Fruit fly (Drosophila melanogaster) whole organism, embryonic: Measurements from ENCODE around the gene Sf3b1.

Source experiments
- B-H1 ChIP-seq: fragments of 200-800 bp; sonication (Bioruptor generic); IDR thresholded peaks from 3 replicates; pipeline ENCODE4 v1.3.6; 2022; ENCODE audit warnings: missing biosample characterization, missing genetic modification characterization
- B-H2 ChIP-seq: fragments of 200-800 bp; sonication (Bioruptor generic); optimal IDR thresholded peaks from 2 replicates; lab custom pipeline; 2018; ENCODE audit warnings: missing biosample characterization, mild to moderate bottlenecking, missing genetic modification characterization
- Bdp1 ChIP-seq: fragments of 200-800 bp; sonication (Bioruptor generic); optimal IDR thresholded peaks from 3 replicates; lab custom pipeline; 2016; ENCODE audit warnings: missing biosample characterization, missing genetic modification characterization
- CG10147 ChIP-seq: fragments of 200-800 bp; sonication (Bioruptor generic); optimal IDR thresholded peaks from 2 replicates; lab custom pipeline; 2019; ENCODE audit warnings: missing biosample characterization, mild to moderate bottlenecking, missing genetic modification characterization, moderate library complexity
- CG1024 ChIP-seq: fragments of 200-800 bp; sonication (Bioruptor generic); IDR thresholded peaks from 2 replicates; pipeline ENCODE4 v1.3.6; 2022; ENCODE audit warnings: missing biosample characterization, missing genetic modification characterization
- CG10462 ChIP-seq: fragments of 200-800 bp; sonication (Bioruptor generic); optimal IDR thresholded peaks from 2 replicates; lab custom pipeline; 2016; ENCODE audit warnings: missing biosample characterization, missing genetic modification characterization
- CG10543 ChIP-seq: fragments of 200-800 bp; sonication (Bioruptor generic); optimal IDR thresholded peaks from 3 replicates; lab custom pipeline; 2017; ENCODE audit warnings: missing biosample characterization, mild to moderate bottlenecking, missing genetic modification characterization, moderate library complexity
- CG10654 ChIP-seq: fragments of 200-800 bp; sonication (Bioruptor generic); optimal IDR thresholded peaks from 2 replicates; lab custom pipeline; 2016; ENCODE audit warnings: missing biosample characterization, missing genetic modification characterization
- CG11696 ChIP-seq: fragments of 200-800 bp; sonication (Bioruptor generic); IDR thresholded peaks from 2 replicates; pipeline ENCODE4 v1.3.6; 2022; ENCODE audit warnings: missing biosample characterization, missing genetic modification characterization
- CG13123 ChIP-seq: fragments of 200-800 bp; sonication (Bioruptor generic); optimal IDR thresholded peaks from 2 replicates; lab custom pipeline; 2016; ENCODE audit warnings: missing biosample characterization, missing genetic modification characterization
- CG15696 ChIP-seq: fragments of 200-800 bp; sonication (Bioruptor generic); optimal IDR thresholded peaks from 2 replicates; lab custom pipeline; 2019; ENCODE audit warnings: missing biosample characterization, mild to moderate bottlenecking, missing genetic modification characterization, moderate library complexity
- CG18599 ChIP-seq: fragments of 200-800 bp; sonication (Bioruptor generic); optimal IDR thresholded peaks from 3 replicates; lab custom pipeline; 2017; ENCODE audit warnings: missing biosample characterization, missing genetic modification characterization, mild to moderate bottlenecking, moderate library complexity, missing genetic modification reagents
- CG2116 ChIP-seq: fragments of 200-800 bp; sonication (Bioruptor generic); optimal IDR thresholded peaks from 3 replicates; lab custom pipeline; 2018; ENCODE audit warnings: missing biosample characterization, mild to moderate bottlenecking, missing genetic modification characterization
- CG32772 ChIP-seq: fragments of 200-800 bp; sonication (Bioruptor generic); IDR thresholded peaks from 2 replicates; pipeline ENCODE4 v1.3.6; 2022; ENCODE audit warnings: missing biosample characterization, missing genetic modification characterization
- CG33557 ChIP-seq: fragments of 200-800 bp; sonication (Bioruptor generic); optimal IDR thresholded peaks from 2 replicates; lab custom pipeline; 2019; ENCODE audit warnings: missing biosample characterization, mild to moderate bottlenecking, missing genetic modification characterization, moderate library complexity
- CG34422 ChIP-seq: fragments of 200-800 bp; sonication (Bioruptor generic); IDR thresholded peaks from 3 replicates; pipeline ENCODE4 v1.3.6; 2022; ENCODE audit warnings: missing biosample characterization, missing genetic modification characterization
- CG3995 ChIP-seq: fragments of 200-800 bp; sonication (Bioruptor generic); optimal IDR thresholded peaks from 3 replicates; lab custom pipeline; 2016; ENCODE audit warnings: missing biosample characterization, missing genetic modification characterization
- CG43689 ChIP-seq: fragments of 200-800 bp; sonication (Bioruptor generic); IDR thresholded peaks from 2 replicates; pipeline ENCODE4 v1.3.6; 2022; ENCODE audit warnings: missing biosample characterization, missing genetic modification characterization
- CG5245 ChIP-seq: fragments of 200-800 bp; sonication (Bioruptor generic); optimal IDR thresholded peaks from 3 replicates; lab custom pipeline; 2016; ENCODE audit warnings: missing biosample characterization, missing genetic modification characterization
- CG8281 ChIP-seq: fragments of 200-800 bp; sonication (Bioruptor generic); optimal IDR thresholded peaks from 2 replicates; lab custom pipeline; 2018; ENCODE audit warnings: missing biosample characterization, mild to moderate bottlenecking, missing genetic modification characterization, moderate library complexity
- CG8478 ChIP-seq: fragments of >200 bp; optimal IDR thresholded peaks from 2 replicates; lab custom pipeline; 2018
- CG9876 ChIP-seq: fragments of 200-800 bp; sonication (Bioruptor generic); optimal IDR thresholded peaks from 2 replicates; lab custom pipeline; 2016; ENCODE audit warnings: missing biosample characterization, missing genetic modification characterization
- Dip2 ChIP-seq: fragments of 200-800 bp; sonication (Bioruptor generic); IDR thresholded peaks from 2 replicates; pipeline ENCODE4 v1.3.6; 2022; ENCODE audit warnings: missing biosample characterization, missing genetic modification characterization
- Ets65A ChIP-seq: fragments of 200-800 bp; sonication (Bioruptor generic); peaks from one replicate; lab custom pipeline; 2016; ENCODE audit warnings: missing biosample characterization, missing genetic modification characterization
- H2.0 ChIP-seq: fragments of 200-800 bp; sonication (Bioruptor generic); IDR thresholded peaks from 2 replicates; pipeline ENCODE4 v1.3.6; 2022; ENCODE audit warnings: missing biosample characterization, missing genetic modification characterization
- HLHmδ ChIP-seq: fragments of 200-800 bp; sonication (Bioruptor generic); optimal IDR thresholded peaks from 2 replicates; lab custom pipeline; 2018; ENCODE audit warnings: missing biosample characterization, mild to moderate bottlenecking, missing genetic modification characterization, moderate library complexity
- Hsf ChIP-seq: fragments of 200-800 bp; sonication (Bioruptor generic); optimal IDR thresholded peaks from 3 replicates; lab custom pipeline; 2016; ENCODE audit warnings: missing biosample characterization, missing genetic modification characterization
- Kr ChIP-seq: fragments of 200-800 bp; sonication (Bioruptor generic); optimal IDR thresholded peaks from 2 replicates; lab custom pipeline; 2017; ENCODE audit warnings: missing biosample characterization, mild to moderate bottlenecking, missing genetic modification characterization
- Lim3 ChIP-seq: fragments of 200-800 bp; sonication (Bioruptor generic); IDR thresholded peaks from 2 replicates; pipeline ENCODE4 v1.3.6; 2022; ENCODE audit warnings: missing biosample characterization, missing genetic modification characterization
- Max ChIP-seq: fragments of 200-800 bp; sonication (Bioruptor generic); optimal IDR thresholded peaks from 2 replicates; lab custom pipeline; 2016; ENCODE audit warnings: missing biosample characterization, mild to moderate bottlenecking, missing genetic modification characterization
- Nf-YA ChIP-seq: fragments of 200-800 bp; sonication (Bioruptor generic); IDR thresholded peaks from 2 replicates; pipeline ENCODE4 v1.3.6; 2022; ENCODE audit warnings: missing biosample characterization, missing genetic modification characterization
- Poxn ChIP-seq: fragments of 200-800 bp; sonication (Bioruptor generic); IDR thresholded peaks from 2 replicates; pipeline ENCODE4 v1.3.6; 2022; ENCODE audit warnings: missing biosample characterization, missing genetic modification characterization
- bcd ChIP-seq: fragments of 200-800 bp; sonication (Bioruptor generic); optimal IDR thresholded peaks from 2 replicates; lab custom pipeline; 2017; ENCODE audit warnings: missing biosample characterization, mild to moderate bottlenecking, missing genetic modification characterization
- bigmax ChIP-seq: fragments of 200-800 bp; sonication (Bioruptor generic); optimal IDR thresholded peaks from 2 replicates; lab custom pipeline; 2018; ENCODE audit warnings: missing biosample characterization, mild to moderate bottlenecking, missing genetic modification characterization
- cwo ChIP-seq: fragments of 200-800 bp; sonication (Bioruptor generic); optimal IDR thresholded peaks from 3 replicates; lab custom pipeline; 2017; ENCODE audit warnings: missing biosample characterization, missing genetic modification characterization, mild to moderate bottlenecking, moderate library complexity, missing genetic modification reagents
- dpn ChIP-seq, 2 experiments: fragments of 200-800 bp; sonication (Bioruptor generic); optimal IDR thresholded peaks; 3 replicates each; lab custom pipeline; 2016; ENCODE audit warnings: missing biosample characterization in 2 of 2, missing genetic modification characterization in 2 of 2
- en ChIP-seq: fragments of 200-800 bp; sonication (Bioruptor generic); optimal IDR thresholded peaks from 2 replicates; lab custom pipeline; 2016; ENCODE audit warnings: missing biosample characterization, missing genetic modification characterization
- esg ChIP-seq: fragments of 200-800 bp; sonication (Bioruptor generic); conservative IDR thresholded peaks from 2 replicates; pipeline ENCODE4 v1.3.6; 2022; ENCODE audit warnings: missing biosample characterization, missing genetic modification characterization
- gcm ChIP-seq: fragments of 200-800 bp; sonication (Bioruptor generic); optimal IDR thresholded peaks from 2 replicates; lab custom pipeline; 2019; ENCODE audit warnings: missing biosample characterization, mild to moderate bottlenecking, missing genetic modification characterization, moderate library complexity
- gsb-n ChIP-seq: fragments of 200-800 bp; sonication (Bioruptor generic); optimal IDR thresholded peaks from 3 replicates; lab custom pipeline; 2018; ENCODE audit warnings: missing biosample characterization, mild to moderate bottlenecking, missing genetic modification characterization
- odd ChIP-seq: fragments of 200-800 bp; sonication (Bioruptor generic); optimal IDR thresholded peaks from 2 replicates; lab custom pipeline; 2017; ENCODE audit warnings: missing biosample characterization, mild to moderate bottlenecking, missing genetic modification characterization
- pros ChIP-seq: fragments of 200-800 bp; sonication (Bioruptor generic); optimal IDR thresholded peaks from 3 replicates; lab custom pipeline; 2019; ENCODE audit warnings: missing biosample characterization, mild to moderate bottlenecking, missing genetic modification characterization, moderate library complexity
- pzg ChIP-seq: fragments of 200-800 bp; sonication (Bioruptor generic); optimal IDR thresholded peaks from 3 replicates; lab custom pipeline; 2018; ENCODE audit warnings: missing biosample characterization, mild to moderate bottlenecking, missing genetic modification characterization, moderate library complexity
- row ChIP-seq: fragments of 200-800 bp; sonication (Bioruptor generic); IDR thresholded peaks from 3 replicates; pipeline ENCODE4 v1.3.6; 2022; ENCODE audit warnings: missing biosample characterization, missing genetic modification characterization
- sens ChIP-seq: fragments of 200-800 bp; sonication (Bioruptor generic); peaks from one replicate; lab custom pipeline; 2016; ENCODE audit warnings: missing biosample characterization, missing genetic modification characterization
- sqz ChIP-seq: fragments of 200-800 bp; sonication (Bioruptor generic); optimal IDR thresholded peaks from 3 replicates; lab custom pipeline; 2018; ENCODE audit warnings: missing biosample characterization, mild to moderate bottlenecking, missing genetic modification characterization
- sr ChIP-seq: fragments of 200-800 bp; sonication (Bioruptor generic); IDR thresholded peaks from 3 replicates; pipeline ENCODE4 v1.3.6; 2022; ENCODE audit warnings: missing biosample characterization, missing genetic modification characterization
- trem ChIP-seq: fragments of 200-800 bp; optimal IDR thresholded peaks from 3 replicates; lab custom pipeline; 2019; ENCODE audit warnings: missing biosample characterization, mild to moderate bottlenecking, missing genetic modification characterization, moderate library complexity
- vnd ChIP-seq: fragments of 200-800 bp; sonication (Bioruptor generic); IDR thresholded peaks from 3 replicates; pipeline ENCODE4 v1.3.6; 2022; ENCODE audit warnings: missing biosample characterization, missing genetic modification characterization; ENCODE audit not compliant: partially characterized antibody
- vvl ChIP-seq: fragments of 200-800 bp; sonication (Bioruptor generic); IDR thresholded peaks from 2 replicates; pipeline ENCODE4 v1.3.6; 2022; ENCODE audit warnings: missing biosample characterization, missing genetic modification characterization
- zen ChIP-seq: fragments of 200-800 bp; sonication (Bioruptor generic); optimal IDR thresholded peaks from 3 replicates; lab custom pipeline; 2018; ENCODE audit warnings: missing biosample characterization, mild to moderate bottlenecking, missing genetic modification characterization, moderate library complexity
- zf30C ChIP-seq: fragments of 200-800 bp; sonication (Bioruptor generic); optimal IDR thresholded peaks from 3 replicates; lab custom pipeline; 2018; ENCODE audit warnings: missing biosample characterization, mild to moderate bottlenecking, missing genetic modification characterization

Gene Sf3b1

dm6 chr2L:540572-541210, 27.4 kb upstream of the Sf3b1 start (continued):
- TF ChIP-seq bcd (GFP tag; lab: Kevin White, UChicago): no peak
- no peak for TF ChIP-seq CG8478 (lab: Kevin White, UChicago)
- TF ChIP-seq CG10147: peak; percentile 16
- TF ChIP-seq vnd: peak; percentile 51; the same call in 2 of the 3 replicates
- TF ChIP-seq pros: peak; percentile 93
- TF ChIP-seq Lim3 (GFP tag; lab: Robert Waterston, UW): no peak
- TF ChIP-seq sens (GFP tag; lab: Kevin White, UChicago): peak; percentile 85
- TF ChIP-seq B-H1 (GFP tag; lab: Robert Waterston, UW): no peak
- TF ChIP-seq CG1024 (GFP tag; lab: Robert Waterston, UW): no peak
- no peak for TF ChIP-seq H2.0 (GFP tag; lab: Robert Waterston, UW)
- peak; percentile 82 for TF ChIP-seq vvl
- TF ChIP-seq CG43689 (GFP tag; lab: Robert Waterston, UW): no peak
- no peak for TF ChIP-seq en (GFP tag; lab: Kevin White, UChicago)
- TF ChIP-seq esg (GFP tag; lab: Robert Waterston, UW): no peak
- TF ChIP-seq CG18599 (GFP tag; lab: Kevin White, UChicago): no peak
- TF ChIP-seq CG15696 (tag; lab: Kevin White, UChicago): peak; percentile 13
- TF ChIP-seq Bdp1 (GFP tag; lab: Kevin White, UChicago): no peak
- no peak for TF ChIP-seq B-H2 (GFP tag; lab: Kevin White, UChicago)
- TF ChIP-seq Poxn (GFP tag; lab: Robert Waterston, UW): no peak
- TF ChIP-seq Dip2 (GFP tag; lab: Robert Waterston, UW): no peak
- TF ChIP-seq sqz: no peak
- no peak for TF ChIP-seq Max
- TF ChIP-seq sr (GFP tag; lab: Robert Waterston, UW): no peak
- no peak for TF ChIP-seq CG8281 (tag; lab: Kevin White, UChicago)
- peak; percentile 65 for TF ChIP-seq gsb-n
- TF ChIP-seq Ets65A: peak; percentile 62
- peak; percentile 53 for TF ChIP-seq CG2116
- TF ChIP-seq odd (GFP tag; lab: Kevin White, UChicago): no peak
- TF ChIP-seq dpn (GFP tag; optimal IDR thresholded peaks at IDR 0.05; lab: Kevin White, UChicago): peak in 1 of 2 experiments; percentile 2
- no peak for TF ChIP-seq bigmax (GFP tag; lab: Kevin White, UChicago)
- TF ChIP-seq zen (tag; lab: Kevin White, UChicago): no peak
- peak; percentile 55 for TF ChIP-seq pzg (GFP tag; lab: Kevin White, UChicago)
- peak; percentile 56 for TF ChIP-seq zf30C (GFP tag; lab: Kevin White, UChicago)
- TF ChIP-seq Hsf (GFP tag; lab: Kevin White, UChicago): no peak
- TF ChIP-seq trem (tag; lab: Kevin White, UChicago): peak; percentile 58
- peak; percentile 58 for TF ChIP-seq gcm
- TF ChIP-seq CG10543: peak; percentile 61
- no peak for TF ChIP-seq CG13123 (GFP tag; lab: Kevin White, UChicago)
- TF ChIP-seq row (GFP tag; lab: Robert Waterston, UW): no peak
- TF ChIP-seq CG3995: no peak
- TF ChIP-seq CG34422 (GFP tag; lab: Robert Waterston, UW): no peak; the same call in 2 of the 3 replicates
- no peak for TF ChIP-seq CG11696 (GFP tag; lab: Robert Waterston, UW)
- no peak for TF ChIP-seq CG9876
- peak; percentile 29 for TF ChIP-seq HLHmδ (GFP tag; lab: Kevin White, UChicago)
- TF ChIP-seq Nf-YA: no peak
- TF ChIP-seq CG33557: peak; percentile 62
- TF ChIP-seq cwo (GFP tag; lab: Kevin White, UChicago): no peak
- no peak for TF ChIP-seq CG10654 (GFP tag; lab: Kevin White, UChicago)
- no peak for TF ChIP-seq CG5245 (GFP tag; lab: Kevin White, UChicago)
- peak; percentile 95 for TF ChIP-seq CG10462
- no peak for TF ChIP-seq CG32772 (GFP tag; lab: Robert Waterston, UW)
- no peak for TF ChIP-seq Kr (GFP tag; lab: Kevin White, UChicago)
